Worm (Caenorhabditis elegans): ENCODE results near the gene W01D2.1.

Gene W01D2.1

ce11 chrII:14838596-14839215, 23.4 kb downstream of the W01D2.1 start (continued):
- no peak for TF ChIP-seq ets-5 (GFP tag; IDR thresholded peaks at IDR 0.05)
- no peak for TF ChIP-seq swsn-7 (tag; optimal IDR thresholded peaks at IDR 0.05)
- peak; percentile 60 for TF ChIP-seq nhr-20 (tag; optimal IDR thresholded peaks at IDR 0.05)
- no peak for TF ChIP-seq efl-3 (GFP tag; optimal IDR thresholded peaks at IDR 0.05)
- no peak for TF ChIP-seq nhr-19 (GFP tag; conservative IDR thresholded peaks at IDR 0.05)
- no peak for TF ChIP-seq vab-15 (tag; optimal IDR thresholded peaks at IDR 0.05)
- no peak for TF ChIP-seq pag-3 (tag; optimal IDR thresholded peaks at IDR 0.05; ENCODE audit: borderline replicate concordance, insufficient read depth)
- no peak for TF ChIP-seq efl-1 (optimal IDR thresholded peaks at IDR 0.05)
- TF ChIP-seq efl-1 (GFP tag; optimal IDR thresholded peaks at IDR 0.05 in 1 of 2) = no peak
- peak; percentile 57 for TF ChIP-seq lin-14 (GFP tag; optimal IDR thresholded peaks at IDR 0.05)
- TF ChIP-seq lin-39 (tag; optimal IDR thresholded peaks at IDR 0.05) = no peak
- peak; percentile 13 for TF ChIP-seq snu-23 (GFP tag; optimal IDR thresholded peaks at IDR 0.05)
- TF ChIP-seq aly-2 (tag; optimal IDR thresholded peaks at IDR 0.05) = no peak
- peak; percentile 77 for TF ChIP-seq nhr-85 (tag)
- TF ChIP-seq fkh-4 (tag; optimal IDR thresholded peaks at IDR 0.05; ENCODE audit: borderline replicate concordance) = no peak
- TF ChIP-seq fkh-10 (GFP tag; optimal IDR thresholded peaks at IDR 0.05) = no peak
- no peak for TF ChIP-seq nhr-237 (tag; optimal IDR thresholded peaks at IDR 0.05)
- TF ChIP-seq lin-15B (tag; optimal IDR thresholded peaks at IDR 0.05) = no peak
- no peak for TF ChIP-seq nhr-11 (tag; optimal IDR thresholded peaks at IDR 0.05)
- TF ChIP-seq C04F5.9 (tag; optimal IDR thresholded peaks at IDR 0.05) = no peak
- no peak for TF ChIP-seq unc-86 (tag; optimal IDR thresholded peaks at IDR 0.05)
- TF ChIP-seq nhr-90 (tag; optimal IDR thresholded peaks at IDR 0.05; ENCODE audit: poor library complexity) = peak; percentile 44
- TF ChIP-seq dsc-1 (tag; optimal IDR thresholded peaks at IDR 0.05) = no peak
- no peak for TF ChIP-seq hlh-4 (tag; optimal IDR thresholded peaks at IDR 0.05)
- TF ChIP-seq xbp-1 (tag; optimal IDR thresholded peaks at IDR 0.05) = no peak
- no peak for TF ChIP-seq zag-1 (tag; optimal IDR thresholded peaks at IDR 0.05)
- TF ChIP-seq nhr-28 (tag; optimal IDR thresholded peaks at IDR 0.05) = no peak
- TF ChIP-seq unc-62 (GFP tag; optimal IDR thresholded peaks at IDR 0.05) = no peak
- TF ChIP-seq ceh-8 (GFP tag; optimal IDR thresholded peaks at IDR 0.05) = no peak
- TF ChIP-seq nhr-77 (tag; optimal IDR thresholded peaks at IDR 0.05) = no peak
- TF ChIP-seq elt-3 (tag; optimal IDR thresholded peaks at IDR 0.05) = peak in 2 of 6 experiments; percentile 6 to 34
- TF ChIP-seq Y116A8C.19 (tag; optimal IDR thresholded peaks at IDR 0.05; ENCODE audit: borderline replicate concordance) = no peak
- TF ChIP-seq zip-4 (GFP tag; optimal IDR thresholded peaks at IDR 0.05) = no peak
- TF ChIP-seq lin-35 (GFP tag; optimal IDR thresholded peaks at IDR 0.05) = peak in 1 of 2 experiments; percentile 31
- peak; percentile 9 for TF ChIP-seq snpc-4 (tag; optimal IDR thresholded peaks at IDR 0.05)
- TF ChIP-seq lin-13 (GFP tag; optimal IDR thresholded peaks at IDR 0.05) = no peak
- no peak for TF ChIP-seq ces-1 (GFP tag; optimal IDR thresholded peaks at IDR 0.05)
- TF ChIP-seq alr-1 (tag; optimal IDR thresholded peaks at IDR 0.05; ENCODE audit: borderline replicate concordance) = no peak
- TF ChIP-seq C34B4.2 (tag; optimal IDR thresholded peaks at IDR 0.05) = no peak
- no peak for TF ChIP-seq sup-37 (GFP tag; optimal IDR thresholded peaks at IDR 0.05)
- no peak for TF ChIP-seq sox-4 (tag; optimal IDR thresholded peaks at IDR 0.05)
- TF ChIP-seq hlh-17 (GFP tag; optimal IDR thresholded peaks at IDR 0.05; ENCODE audit: borderline replicate concordance) = no peak
- TF ChIP-seq isw-1 (GFP tag; IDR thresholded peaks at IDR 0.05) = no peak
- peak; percentile 24 for TF ChIP-seq tbx-2 (tag; optimal IDR thresholded peaks at IDR 0.05)
- TF ChIP-seq nhr-76 (tag; optimal IDR thresholded peaks at IDR 0.05) = no peak
- TF ChIP-seq mdl-1 (tag; optimal IDR thresholded peaks at IDR 0.05) = peak in 1 of 2 experiments; percentile 5
- no peak for TF ChIP-seq ceh-63 (GFP tag; optimal IDR thresholded peaks at IDR 0.05)
- no peak for TF ChIP-seq sptf-1 (tag; optimal IDR thresholded peaks at IDR 0.05)
- no peak for TF ChIP-seq grh-1 (GFP tag; IDR thresholded peaks at IDR 0.05)
- TF ChIP-seq pax-3 (tag; optimal IDR thresholded peaks at IDR 0.05) = no peak
- TF ChIP-seq ztf-11 (tag; optimal IDR thresholded peaks at IDR 0.05) = no peak

All from whole organism, L1 larva.